Worm (Caenorhabditis elegans): ENCODE results near the gene srb-18.
"Not testable (repeated sequence)": the region's sequence is repeated elsewhere in the genome, so short reads cannot be mapped to it uniquely, and the experiment has no call there.

srb-18 gene

DNA sequence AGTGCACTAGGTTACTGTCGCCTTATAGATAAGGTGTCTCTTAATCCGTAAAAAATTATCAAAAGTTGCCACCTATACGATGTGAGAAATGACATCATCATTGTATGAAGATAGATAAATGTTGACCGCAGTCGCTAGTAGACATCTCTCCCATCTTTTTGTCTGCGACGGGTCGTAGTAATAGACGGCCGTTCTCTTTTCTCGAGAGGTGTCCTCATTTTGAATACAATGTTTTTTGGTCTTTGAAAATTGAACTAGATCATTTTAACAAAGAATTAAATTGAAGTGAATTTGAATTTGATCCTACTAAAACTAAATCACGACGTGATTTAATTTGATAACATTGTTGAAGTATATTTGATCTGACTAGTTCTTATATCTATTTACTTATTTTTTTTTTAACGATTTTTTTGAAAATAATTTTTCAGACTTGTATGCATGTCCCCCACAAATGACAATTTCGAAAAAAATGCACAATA is 6.4 kb upstream of the srb-18 start, which contains the start of the genes str-31 and nhr-172:
str-31 (minus strand) TSS at position 101 of the 479 bp plus-strand sequence.
nhr-172 (plus strand) TSS at position 429 of the 479 bp plus-strand sequence.
- TF ChIP-seq scrt-1 (GFP tag; IDR thresholded peaks at IDR 0.05) (no peak), ceh-36 (tag; optimal IDR thresholded peaks at IDR 0.05) (no peak), ceh-13 (GFP tag; optimal IDR thresholded peaks at IDR 0.05) (no peak), tbx-37 (GFP tag; conservative IDR thresholded peaks at IDR 0.05) (no peak), ets-7 (tag; optimal IDR thresholded peaks at IDR 0.05) (no peak), hnd-1 (tag; optimal IDR thresholded peaks at IDR 0.05) (no peak)

DNA sequence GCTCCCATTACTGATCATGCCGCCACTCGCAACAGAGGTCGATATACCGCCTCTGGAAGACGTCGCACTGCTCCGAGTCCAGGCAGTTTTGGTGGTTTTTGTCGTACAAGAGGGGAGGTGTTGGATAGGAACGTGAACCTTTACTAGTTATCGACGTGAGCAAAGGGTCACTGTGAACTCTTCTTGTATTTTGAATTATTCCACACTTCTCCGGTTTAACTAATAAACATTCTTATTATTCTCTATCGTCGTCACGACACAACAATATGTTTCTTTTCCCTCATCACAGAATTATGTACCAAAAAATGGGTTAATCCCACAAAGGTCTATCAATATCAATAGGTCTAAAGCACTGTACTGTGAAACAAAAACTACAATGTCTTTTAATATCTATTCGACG is 3.6 kb upstream of the srb-18 start, which contains the start of gene nhr-171:
nhr-171 (plus strand) TSS at position 301 of the 400 bp plus-strand sequence.
- TF ChIP-seq aly-1, hmbx-1, tra-4 (tag; optimal IDR thresholded peaks at IDR 0.05): not testable (repeated sequence)

DNA sequence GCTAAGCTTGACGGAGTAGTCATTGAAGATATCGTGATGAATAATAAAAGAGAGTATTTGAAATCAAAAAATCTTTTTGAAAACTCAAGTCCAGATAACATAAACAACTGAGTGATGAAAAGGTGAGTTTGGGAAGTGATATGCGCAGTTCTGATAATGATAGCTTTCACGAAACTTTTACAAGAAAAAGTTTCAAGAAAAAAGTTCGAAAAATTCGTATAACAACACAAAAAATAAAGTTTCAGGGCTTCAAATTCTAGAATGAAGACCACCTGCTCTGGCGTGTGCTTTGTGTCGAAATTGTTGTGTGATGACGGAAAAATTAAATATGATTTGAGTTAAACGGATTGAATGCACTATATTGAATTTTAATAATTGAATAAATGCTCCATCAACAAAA is 5.0 kb downstream of the srb-18 start, which contains the start of gene srb-19:
srb-19 (minus strand) TSS at position 101 of the 400 bp plus-strand sequence.
- TF ChIP-seq ceh-36 (tag; optimal IDR thresholded peaks at IDR 0.05) (no peak), scrt-1 (GFP tag; IDR thresholded peaks at IDR 0.05) (no peak), sea-1 (GFP tag; conservative IDR thresholded peaks at IDR 0.05) (no peak)

DNA sequence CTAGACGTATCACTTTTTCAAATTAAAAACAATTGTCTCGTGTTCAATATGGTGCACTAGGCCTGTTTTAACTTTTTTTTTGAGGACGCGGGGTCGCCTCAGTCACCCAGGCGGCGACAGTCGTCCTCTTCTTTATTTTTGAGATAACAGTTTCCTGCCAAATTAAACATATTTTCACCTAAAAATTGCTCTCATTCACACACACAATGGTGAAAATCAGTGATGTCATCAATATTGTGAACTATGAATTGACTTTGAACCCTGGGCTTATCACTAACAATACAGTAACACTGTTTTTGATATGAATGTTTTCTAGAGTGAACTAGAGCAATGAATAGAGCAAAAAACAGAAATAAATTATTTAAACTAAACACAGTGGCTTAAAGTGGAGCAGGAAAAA is 6.3 kb downstream of the srb-18 start:
- TF ChIP-seq B0310.2 (tag; optimal IDR thresholded peaks at IDR 0.05) (no peak), hmg-4 (GFP tag; optimal IDR thresholded peaks at IDR 0.05) (no peak), ets-7 (tag; optimal IDR thresholded peaks at IDR 0.05) (no peak)

DNA sequence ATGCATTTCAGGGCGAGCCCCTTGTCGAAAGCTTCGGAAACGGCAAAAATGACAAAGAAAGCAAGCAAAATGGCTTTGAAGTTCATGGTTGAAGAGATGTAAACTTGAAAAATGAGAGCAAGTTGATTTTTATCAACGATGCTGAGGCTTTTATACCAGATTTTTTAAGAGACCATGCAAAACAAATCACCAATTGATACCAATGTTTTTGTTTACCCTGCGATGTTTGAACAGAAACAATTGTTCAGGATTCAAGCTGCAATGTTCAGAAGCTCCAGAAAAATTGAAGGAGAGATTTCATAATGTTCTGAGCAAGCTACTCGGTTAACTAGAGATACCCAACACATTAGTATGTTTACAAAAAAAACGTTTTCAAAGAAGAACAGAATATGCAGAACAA is 7.2 kb downstream of the srb-18 start, which contains the start of gene C54F6.15:
C54F6.15 (minus strand) TSS at position 101 of the 400 bp plus-strand sequence.
- TF ChIP-seq ama-1 (optimal IDR thresholded peaks at IDR 0.05) (no peak), scrt-1 (GFP tag; IDR thresholded peaks at IDR 0.05) (no peak), hmg-4 (GFP tag; optimal IDR thresholded peaks at IDR 0.05) (no peak), B0310.2 (tag; optimal IDR thresholded peaks at IDR 0.05) (no peak), ets-7 (tag; optimal IDR thresholded peaks at IDR 0.05) (no peak), flt-1 (GFP tag; IDR thresholded peaks at IDR 0.05) (no peak), hmbx-1 (tag; optimal IDR thresholded peaks at IDR 0.05) (no peak), pes-1 (GFP tag; IDR thresholded peaks at IDR 0.05) (no peak), ceh-13 (GFP tag; optimal IDR thresholded peaks at IDR 0.05) (no peak), tbx-11 (GFP tag; IDR thresholded peaks at IDR 0.05) (no peak), ceh-36 (tag; optimal IDR thresholded peaks at IDR 0.05) (no peak), tbx-37 (GFP tag; conservative IDR thresholded peaks at IDR 0.05) (no peak), F13C5.2 (tag; optimal IDR thresholded peaks at IDR 0.05) (no peak), hnd-1 (tag; optimal IDR thresholded peaks at IDR 0.05) (no peak), tra-4 (tag; optimal IDR thresholded peaks at IDR 0.05) (no peak), aly-1 (tag; optimal IDR thresholded peaks at IDR 0.05) (no peak)

DNA sequence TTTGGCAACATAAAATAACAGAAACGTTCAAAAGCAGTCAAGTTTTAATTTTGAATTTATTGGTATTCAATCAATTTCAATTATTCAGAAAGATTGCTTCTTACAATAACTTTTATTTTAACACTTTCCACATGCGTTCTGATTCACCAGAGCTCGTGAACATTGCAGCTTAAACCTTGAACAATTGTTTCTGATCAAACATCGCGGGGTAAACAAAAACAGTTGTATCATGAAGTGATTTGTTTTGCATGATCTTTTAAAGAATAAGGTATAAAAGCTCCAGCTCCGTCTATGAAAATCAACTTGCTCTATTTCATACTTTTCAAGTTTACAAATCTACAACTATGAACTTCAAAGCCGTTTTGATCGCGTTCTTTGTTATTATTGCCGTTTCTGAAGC is 8.4 kb downstream of the srb-18 start, which contains the start of gene C54F6.6:
C54F6.6 (plus strand) TSS at position 301 of the 400 bp plus-strand sequence.
- TF ChIP-seq flt-1 (GFP tag; IDR thresholded peaks at IDR 0.05) (no peak), F13C5.2 (tag; optimal IDR thresholded peaks at IDR 0.05) (no peak), pes-1 (GFP tag; IDR thresholded peaks at IDR 0.05) (no peak), hmg-4 (GFP tag; optimal IDR thresholded peaks at IDR 0.05) (no peak), B0310.2 (tag; optimal IDR thresholded peaks at IDR 0.05) (no peak), hmbx-1 (tag; optimal IDR thresholded peaks at IDR 0.05) (no peak), sea-1 (GFP tag; conservative IDR thresholded peaks at IDR 0.05) (no peak), tbx-11 (GFP tag; IDR thresholded peaks at IDR 0.05) (no peak), scrt-1 (GFP tag; IDR thresholded peaks at IDR 0.05) (no peak), ets-7 (tag; optimal IDR thresholded peaks at IDR 0.05) (no peak), tbx-37 (GFP tag; conservative IDR thresholded peaks at IDR 0.05) (no peak), aly-1 (tag; optimal IDR thresholded peaks at IDR 0.05) (no peak)

DNA sequence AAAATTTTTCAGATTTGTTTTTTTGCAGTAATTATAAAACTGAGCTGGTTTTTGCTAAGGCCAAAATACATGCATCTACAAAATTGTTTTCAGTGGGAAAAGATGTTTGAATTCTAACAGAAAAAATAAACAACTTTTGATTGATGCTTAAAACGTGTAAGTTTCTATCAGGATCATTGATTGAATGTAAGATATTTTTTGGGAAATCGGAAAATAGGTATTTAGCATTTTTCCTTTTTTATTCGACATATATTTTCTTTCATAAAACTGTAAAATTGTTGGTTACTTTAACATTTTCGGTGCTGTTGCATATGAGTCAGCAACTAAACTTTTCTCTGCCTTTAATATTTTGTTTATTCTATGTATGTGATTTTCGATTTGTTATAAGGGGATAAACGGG is 9.4 kb downstream of the srb-18 start, which contains the start of gene C54F6.20:
C54F6.20 (plus strand) TSS at position 301 of the 400 bp plus-strand sequence.
- TF ChIP-seq hmg-4 (GFP tag; optimal IDR thresholded peaks at IDR 0.05): no peak
- TF ChIP-seq sea-1 (GFP tag; conservative IDR thresholded peaks at IDR 0.05): no peak
- TF ChIP-seq ceh-13 (GFP tag; optimal IDR thresholded peaks at IDR 0.05): no peak
- no peak for TF ChIP-seq scrt-1 (GFP tag; IDR thresholded peaks at IDR 0.05)
- TF ChIP-seq ets-7 (tag; optimal IDR thresholded peaks at IDR 0.05): no peak
- no peak for TF ChIP-seq tbx-37 (GFP tag; conservative IDR thresholded peaks at IDR 0.05)
- TF ChIP-seq hmbx-1 (tag; optimal IDR thresholded peaks at IDR 0.05): no peak
- no peak for TF ChIP-seq pes-1 (GFP tag; IDR thresholded peaks at IDR 0.05)

DNA sequence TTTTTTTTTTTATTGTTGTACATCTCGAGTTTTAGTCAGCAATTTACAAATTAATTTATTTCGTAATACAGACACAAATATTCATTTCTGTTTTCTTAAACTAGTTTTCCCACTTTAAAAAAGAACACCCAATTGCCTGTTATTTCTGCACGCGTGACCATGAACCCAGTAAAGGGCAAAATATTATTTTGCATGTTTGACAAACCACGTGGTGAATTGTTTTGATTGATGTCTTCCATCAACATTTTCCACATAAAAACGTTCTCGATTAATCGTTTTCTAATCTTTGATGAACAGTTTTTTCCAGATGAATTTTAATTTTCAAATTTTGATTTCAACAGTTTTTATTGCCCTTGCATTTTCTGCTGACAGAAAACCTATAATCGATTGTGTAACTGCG is 10.7 kb downstream of the srb-18 start, which contains the start of gene C54F6.18:
C54F6.18 (plus strand) TSS at position 301 of the 400 bp plus-strand sequence.
- TF ChIP-seq tbx-11 (GFP tag; IDR thresholded peaks at IDR 0.05) (no peak), sea-1 (GFP tag; conservative IDR thresholded peaks at IDR 0.05) (no peak), scrt-1 (GFP tag; IDR thresholded peaks at IDR 0.05) (no peak), tbx-37 (GFP tag; conservative IDR thresholded peaks at IDR 0.05) (no peak), hmg-4 (GFP tag; optimal IDR thresholded peaks at IDR 0.05) (no peak), ceh-36 (tag; optimal IDR thresholded peaks at IDR 0.05) (no peak)

DNA sequence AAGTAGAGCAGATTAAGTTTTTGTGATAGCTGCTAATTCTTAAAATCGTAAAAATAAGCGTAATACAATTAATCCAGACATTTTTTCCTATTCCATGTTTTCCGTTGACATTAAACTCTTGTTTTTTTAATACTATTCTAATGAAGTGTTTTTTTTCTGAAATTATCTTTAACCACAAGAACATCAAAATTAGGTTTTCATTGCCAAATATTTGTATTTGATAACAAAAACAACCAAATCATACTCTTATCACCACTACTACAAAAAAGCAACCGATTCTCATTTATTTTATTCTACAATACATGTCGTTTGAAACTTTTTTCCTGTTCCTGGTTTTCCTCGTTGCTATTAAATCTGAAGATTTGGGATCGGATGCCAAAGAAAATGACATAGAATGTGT is 12.1 kb downstream of the srb-18 start, which contains the start of gene C54F6.17:
C54F6.17 (plus strand) TSS at position 301 of the 400 bp plus-strand sequence.
- TF ChIP-seq ceh-36 (tag; optimal IDR thresholded peaks at IDR 0.05) (no peak), tbx-11 (GFP tag; IDR thresholded peaks at IDR 0.05) (no peak), scrt-1 (GFP tag; IDR thresholded peaks at IDR 0.05) (no peak), pes-1 (GFP tag; IDR thresholded peaks at IDR 0.05) (no peak), hmg-4 (GFP tag; optimal IDR thresholded peaks at IDR 0.05) (no peak)
